Fruit fly (Drosophila melanogaster): ENCODE data around the gene atk.

The atk gene

DNA sequence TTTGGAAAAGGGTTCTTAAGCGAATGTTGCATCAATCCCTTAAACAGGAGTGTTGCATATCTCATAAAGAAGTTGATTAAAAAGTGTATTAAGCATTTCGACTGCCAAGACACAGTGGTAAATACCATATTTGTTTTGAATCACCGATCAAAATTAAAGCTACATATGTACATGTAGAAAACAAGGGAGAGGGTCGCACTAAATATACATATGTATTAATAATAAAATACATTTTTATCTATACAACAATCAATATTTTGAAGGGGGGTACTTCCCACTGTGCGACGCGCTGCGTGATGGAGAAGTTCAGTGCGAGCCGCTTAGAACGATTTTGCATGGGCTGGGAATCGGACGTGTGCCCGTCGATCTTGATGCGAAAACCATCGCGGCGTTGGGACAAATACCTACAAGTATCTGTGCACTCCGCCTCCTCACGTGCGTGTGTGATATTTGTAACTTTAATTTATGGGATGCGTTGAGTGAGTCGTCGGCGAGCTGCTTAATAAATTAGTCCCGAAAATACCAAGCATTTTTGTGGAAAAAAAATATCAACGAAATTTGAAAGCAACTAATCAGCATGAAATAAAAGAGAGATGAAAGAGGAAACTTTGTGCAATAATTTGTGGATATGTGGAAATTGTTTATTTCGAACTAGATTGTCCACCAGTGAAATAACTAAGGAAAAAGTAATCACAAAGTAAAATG, 19.7 kb downstream of the atk start (continued):
- TF ChIP-seq Usf (GFP tag; optimal IDR thresholded peaks at IDR 0.05) (peak; percentile 54), chn (GFP tag; optimal IDR thresholded peaks at IDR 0.05) (peak; percentile 26), crc (GFP tag; optimal IDR thresholded peaks at IDR 0.05) (no peak), toy (GFP tag; IDR thresholded peaks at IDR 0.05) (peak; percentile 86), CG1603 (tag; optimal IDR thresholded peaks at IDR 0.05) (peak; percentile 90), bbx (GFP tag; IDR thresholded peaks at IDR 0.05; ENCODE audit: partially characterized antibody) (0 out of 2 replicates have a peak, but pooled peaks have one; percentile 32), CG1024 (GFP tag; IDR thresholded peaks at IDR 0.05) (peak; percentile 89), wdn (GFP tag; IDR thresholded peaks at IDR 0.05) (peak; percentile 81), dati (GFP tag; IDR thresholded peaks at IDR 0.05) (peak; percentile 74; the same call in 1 of the 2 replicates), gcm2 (GFP tag; optimal IDR thresholded peaks at IDR 0.05) (peak; percentile 33), CG8388 (GFP tag; optimal IDR thresholded peaks at IDR 0.05) (peak; percentile 83), Fer3 (tag; optimal IDR thresholded peaks at IDR 0.05) (peak; percentile 86), Bdp1 (GFP tag; optimal IDR thresholded peaks at IDR 0.05) (peak; percentile 27), salm (tag; optimal IDR thresholded peaks at IDR 0.05) (peak; percentile 72), Awh (GFP tag; IDR thresholded peaks at IDR 0.05) (peak; percentile 92), CG14441 (GFP tag; IDR thresholded peaks at IDR 0.05) (peak; percentile 94), Bgb (GFP tag; IDR thresholded peaks at IDR 0.05; ENCODE audit: partially characterized antibody) (0 out of 2 replicates have a peak, but pooled peaks have one; percentile 21), CG8281 (tag; optimal IDR thresholded peaks at IDR 0.05) (peak; percentile 57), peb (GFP tag; IDR thresholded peaks at IDR 0.05) (peak; percentile 81), jumu (GFP tag; optimal IDR thresholded peaks at IDR 0.05) (peak; percentile 44), Hr51 (GFP tag; optimal IDR thresholded peaks at IDR 0.05) (peak in 1 of 2 experiments; percentile 90), HmgZ (tag; optimal IDR thresholded peaks at IDR 0.05) (peak; percentile 74), z (GFP tag; IDR thresholded peaks at IDR 0.05) (no peak), CG2120 (GFP tag; optimal IDR thresholded peaks at IDR 0.05) (peak; percentile 69), CG4404 (GFP tag; IDR thresholded peaks at IDR 0.05) (peak; percentile 82), repo (GFP tag; optimal IDR thresholded peaks at IDR 0.05) (peak; percentile 15), B-H2 (GFP tag; optimal IDR thresholded peaks at IDR 0.05) (no peak), NfI (GFP tag; optimal IDR thresholded peaks at IDR 0.05) (peak; percentile 73), Sry-β (GFP tag; optimal IDR thresholded peaks at IDR 0.05) (no peak), CG8765 (GFP tag; IDR thresholded peaks at IDR 0.05) (peak; percentile 77; the same call in 1 of the 2 replicates), jigr1 (GFP tag; IDR thresholded peaks at IDR 0.05) (peak; percentile 72; the same call in 1 of the 3 replicates), CG9797 (GFP tag; optimal IDR thresholded peaks at IDR 0.05) (no peak), Fer2 (tag; optimal IDR thresholded peaks at IDR 0.05) (peak; percentile 60), Gsc (GFP tag; IDR thresholded peaks at IDR 0.05) (no peak; the same call in 1 of the 2 replicates), CG5245 (GFP tag; optimal IDR thresholded peaks at IDR 0.05) (peak; percentile 80), CG14860 (GFP tag; IDR thresholded peaks at IDR 0.05; ENCODE audit: partially characterized antibody) (0 out of 3 replicates have a peak, but pooled peaks have one; percentile 20), ATbp (GFP tag; optimal IDR thresholded peaks at IDR 0.05) (peak; percentile 83), Abd-B (GFP tag; optimal IDR thresholded peaks at IDR 0.05) (peak; percentile 71), Drgx (GFP tag; IDR thresholded peaks at IDR 0.05) (peak; percentile 90), CG8478 (optimal IDR thresholded peaks at IDR 0.05) (no peak), CG43689 (GFP tag; IDR thresholded peaks at IDR 0.05) (peak; percentile 76), phol (tag; optimal IDR thresholded peaks at IDR 0.05) (peak; percentile 83), sqz (GFP tag; optimal IDR thresholded peaks at IDR 0.05) (peak; percentile 15), ham (GFP tag; IDR thresholded peaks at IDR 0.05) (0 out of 2 replicates have a peak, but pooled peaks have one; percentile 50), Ssrp (tag; optimal IDR thresholded peaks at IDR 0.05) (peak; percentile 82), pho (GFP tag; optimal IDR thresholded peaks at IDR 0.05) (peak; percentile 11), CG9215 (GFP tag; IDR thresholded peaks at IDR 0.05) (peak; percentile 76), otp (GFP tag; IDR thresholded peaks at IDR 0.05) (peak; percentile 84), CG6683 (GFP tag; optimal IDR thresholded peaks at IDR 0.05) (peak; percentile 68)
